Fruit fly (Drosophila melanogaster) whole organism, embryonic: ENCODE results near the gene Ldaf1.

Experiments
- CG10366 ChIP-seq: fragments of 200-800 bp; sonication (Bioruptor generic); IDR thresholded peaks from 2 replicates; pipeline ENCODE4 v1.3.6; 2022; ENCODE audit warnings: missing biosample characterization, missing genetic modification characterization
- CG10462 ChIP-seq: fragments of 200-800 bp; sonication (Bioruptor generic); optimal IDR thresholded peaks from 2 replicates; lab custom pipeline; 2016; ENCODE audit warnings: missing biosample characterization, missing genetic modification characterization
- CG11398 ChIP-seq: fragments of 200-800 bp; sonication (Bioruptor generic); optimal IDR thresholded peaks from 2 replicates; lab custom pipeline; 2016; ENCODE audit warnings: missing biosample characterization, missing genetic modification characterization
- CG11456 ChIP-seq: fragments of 200-800 bp; sonication (Bioruptor generic); IDR thresholded peaks from 3 replicates; pipeline ENCODE4 v1.3.6; 2022; ENCODE audit warnings: missing biosample characterization, missing genetic modification characterization
- CG11696 ChIP-seq: fragments of 200-800 bp; sonication (Bioruptor generic); IDR thresholded peaks from 2 replicates; pipeline ENCODE4 v1.3.6; 2022; ENCODE audit warnings: missing biosample characterization, missing genetic modification characterization
- CG12659 ChIP-seq: fragments of 200-800 bp; sonication (Bioruptor generic); optimal IDR thresholded peaks from 3 replicates; lab custom pipeline; 2017; ENCODE audit warnings: mild to moderate bottlenecking, missing biosample characterization, missing genetic modification reagents, missing genetic modification characterization
- CG13775 ChIP-seq: fragments of 200-800 bp; sonication (Bioruptor generic); optimal IDR thresholded peaks from 3 replicates; lab custom pipeline; 2017; ENCODE audit warnings: missing biosample characterization, mild to moderate bottlenecking, missing genetic modification characterization
- CG15601 ChIP-seq: fragments of 200-800 bp; sonication (Bioruptor generic); optimal IDR thresholded peaks from 3 replicates; lab custom pipeline; 2019; ENCODE audit warnings: missing biosample characterization, mild to moderate bottlenecking, missing genetic modification characterization, moderate library complexity
- CG16863 ChIP-seq: fragments of 200-800 bp; sonication (Bioruptor generic); optimal IDR thresholded peaks from 3 replicates; lab custom pipeline; 2016; ENCODE audit warnings: missing biosample characterization, missing genetic modification characterization
- CG18262 ChIP-seq: fragments of 200-800 bp; optimal IDR thresholded peaks from 3 replicates; lab custom pipeline; 2019; ENCODE audit warnings: missing biosample characterization, mild to moderate bottlenecking, missing genetic modification characterization, moderate library complexity
- CG18476 ChIP-seq: fragments of 200-800 bp; sonication (Bioruptor generic); optimal IDR thresholded peaks from 2 replicates; lab custom pipeline; 2016; ENCODE audit warnings: missing biosample characterization, mild to moderate bottlenecking, missing genetic modification characterization
- CG30431 ChIP-seq: fragments of 200-800 bp; sonication (Bioruptor generic); optimal IDR thresholded peaks from 2 replicates; lab custom pipeline; 2017; ENCODE audit warnings: missing biosample characterization, missing genetic modification characterization
- CG4854 ChIP-seq: fragments of 200-800 bp; sonication (Bioruptor generic); optimal IDR thresholded peaks from 2 replicates; lab custom pipeline; 2016; ENCODE audit warnings: missing biosample characterization, missing genetic modification characterization, inconsistent platforms
- CG6272 ChIP-seq: fragments of 200-800 bp; sonication (Bioruptor generic); IDR thresholded peaks from 2 replicates; pipeline ENCODE4 v1.3.6; 2022; ENCODE audit warnings: missing biosample characterization, missing genetic modification characterization
- CG6683 ChIP-seq: fragments of 200-800 bp; sonication (Bioruptor generic); optimal IDR thresholded peaks from 2 replicates; lab custom pipeline; 2017; ENCODE audit warnings: missing biosample characterization, mild to moderate bottlenecking, missing genetic modification characterization, missing genetic modification reagents
- CG7928 ChIP-seq: fragments of 200-800 bp; sonication (Bioruptor generic); optimal IDR thresholded peaks from 2 replicates; lab custom pipeline; 2017; ENCODE audit warnings: missing biosample characterization, mild to moderate bottlenecking, missing genetic modification characterization
- D ChIP-seq, 2 experiments: fragments of 200-800 bp in 1 of 2; fragments of >200 bp in 1 of 2; sonication (Bioruptor generic) in 1 of 2; optimal IDR thresholded peaks; 2 replicates in 1 of 2; 3 replicates in 1 of 2; lab custom pipeline; 2017; ENCODE audit warnings: mild to moderate bottlenecking in 1 of 2, missing biosample characterization in 1 of 2, missing genetic modification characterization in 1 of 2, missing genetic modification reagents in 1 of 2
- Dref ChIP-seq: fragments of 200-800 bp; sonication (Bioruptor generic); IDR thresholded peaks from 2 replicates; pipeline ENCODE4 v1.3.6; 2022; ENCODE audit warnings: missing biosample characterization, missing genetic modification characterization
- Drgx ChIP-seq: fragments of 200-800 bp; sonication (Bioruptor generic); IDR thresholded peaks from 2 replicates; pipeline ENCODE4 v1.3.6; 2022; ENCODE audit warnings: missing biosample characterization, missing genetic modification characterization
- E2f1 ChIP-seq: fragments of 200-800 bp; sonication (Bioruptor generic); IDR thresholded peaks from 2 replicates; pipeline ENCODE4 v1.3.6; 2022; ENCODE audit warnings: missing biosample characterization, missing genetic modification characterization
- E2f2 ChIP-seq: fragments of 200-800 bp; sonication (Bioruptor generic); IDR thresholded peaks from 2 replicates; pipeline ENCODE4 v1.3.6; 2022; ENCODE audit warnings: missing biosample characterization, missing genetic modification characterization
- Elba2 ChIP-seq: fragments of 200-800 bp; sonication (Bioruptor generic); optimal IDR thresholded peaks from 3 replicates; lab custom pipeline; 2016; ENCODE audit warnings: missing biosample characterization, missing genetic modification characterization
- H2.0 ChIP-seq: fragments of 200-800 bp; sonication (Bioruptor generic); IDR thresholded peaks from 2 replicates; pipeline ENCODE4 v1.3.6; 2022; ENCODE audit warnings: missing biosample characterization, missing genetic modification characterization
- HLH3B ChIP-seq: fragments of 200-800 bp; sonication (Bioruptor generic); IDR thresholded peaks from 2 replicates; pipeline ENCODE4 v1.3.6; 2022; ENCODE audit warnings: missing biosample characterization, missing genetic modification characterization
- Lhr ChIP-seq: fragments of 200-800 bp; sonication (Bioruptor generic); optimal IDR thresholded peaks from 3 replicates; lab custom pipeline; 2017; ENCODE audit warnings: mild to moderate bottlenecking, missing biosample characterization, missing genetic modification reagents, missing genetic modification characterization
- NC2β ChIP-seq: fragments of 200-800 bp; sonication (Bioruptor generic); optimal IDR thresholded peaks from 2 replicates; lab custom pipeline; 2016; ENCODE audit warnings: missing biosample characterization, missing genetic modification characterization
- Nf-YC ChIP-seq: fragments of 200-800 bp; optimal IDR thresholded peaks from 3 replicates; lab custom pipeline; 2019; ENCODE audit warnings: missing biosample characterization, mild to moderate bottlenecking, missing genetic modification characterization, moderate library complexity
- Rfx ChIP-seq: fragments of 200-800 bp; sonication (Bioruptor generic); IDR thresholded peaks from 2 replicates; pipeline ENCODE4 v1.3.6; 2022; ENCODE audit warnings: missing biosample characterization, missing genetic modification characterization
- Tbp ChIP-seq: fragments of >200 bp; optimal IDR thresholded peaks from 2 replicates; lab custom pipeline; 2018; ENCODE audit warnings: missing biosample characterization, missing genetic modification characterization
- Xbp1 ChIP-seq: fragments of 200-800 bp; sonication (Bioruptor generic); optimal IDR thresholded peaks from 3 replicates; lab custom pipeline; 2016; ENCODE audit warnings: missing biosample characterization, mild to moderate bottlenecking, missing genetic modification characterization
- ara ChIP-seq: fragments of 200-800 bp; sonication (Bioruptor generic); IDR thresholded peaks from 2 replicates; pipeline ENCODE4 v1.3.6; 2022; ENCODE audit warnings: missing biosample characterization, missing genetic modification characterization
- bcd ChIP-seq: fragments of 200-800 bp; sonication (Bioruptor generic); optimal IDR thresholded peaks from 2 replicates; lab custom pipeline; 2017; ENCODE audit warnings: missing biosample characterization, mild to moderate bottlenecking, missing genetic modification characterization
- bigmax ChIP-seq: fragments of 200-800 bp; sonication (Bioruptor generic); optimal IDR thresholded peaks from 2 replicates; lab custom pipeline; 2018; ENCODE audit warnings: missing biosample characterization, mild to moderate bottlenecking, missing genetic modification characterization
- btn ChIP-seq: fragments of 200-800 bp; sonication (Bioruptor generic); optimal IDR thresholded peaks from 2 replicates; lab custom pipeline; 2016; ENCODE audit warnings: missing biosample characterization, missing genetic modification characterization
- chm ChIP-seq: fragments of 200-800 bp; sonication (Bioruptor generic); IDR thresholded peaks from 2 replicates; pipeline ENCODE4 v1.3.6; 2022; ENCODE audit warnings: missing biosample characterization, missing genetic modification characterization
- ci ChIP-seq: fragments of 200-800 bp; sonication (Bioruptor generic); IDR thresholded peaks from 3 replicates; pipeline ENCODE4 v1.3.6; 2022; ENCODE audit warnings: missing biosample characterization, missing genetic modification characterization
- corto ChIP-seq: fragments of 200-800 bp; sonication (Bioruptor generic); optimal IDR thresholded peaks from 2 replicates; lab custom pipeline; 2016; ENCODE audit warnings: missing biosample characterization, mild to moderate bottlenecking, missing genetic modification characterization, moderate library complexity
- dimm ChIP-seq: fragments of 200-800 bp; sonication (Bioruptor generic); IDR thresholded peaks from 2 replicates; pipeline ENCODE4 v1.3.6; 2022; ENCODE audit warnings: missing biosample characterization, missing genetic modification characterization
- disco-r ChIP-seq: fragments of 200-800 bp; sonication (Bioruptor generic); optimal IDR thresholded peaks from 2 replicates; lab custom pipeline; 2016; ENCODE audit warnings: missing biosample characterization, missing genetic modification characterization
- dmrt11E ChIP-seq: fragments of 200-800 bp; sonication (Bioruptor generic); optimal IDR thresholded peaks from 3 replicates; lab custom pipeline; 2018; ENCODE audit warnings: missing biosample characterization, mild to moderate bottlenecking, missing genetic modification characterization, moderate library complexity
- ems ChIP-seq: fragments of 200-800 bp; sonication (Bioruptor generic); optimal IDR thresholded peaks from 3 replicates; lab custom pipeline; 2016; ENCODE audit warnings: missing biosample characterization, missing genetic modification characterization
- gcm ChIP-seq: fragments of 200-800 bp; sonication (Bioruptor generic); optimal IDR thresholded peaks from 2 replicates; lab custom pipeline; 2019; ENCODE audit warnings: missing biosample characterization, mild to moderate bottlenecking, missing genetic modification characterization, moderate library complexity
- hb ChIP-seq: fragments of 200-800 bp; sonication (Bioruptor generic); IDR thresholded peaks from 3 replicates; pipeline ENCODE4 v1.3.6; 2022; ENCODE audit warnings: missing biosample characterization, missing genetic modification characterization; ENCODE audit not compliant: partially characterized antibody
- ken ChIP-seq: fragments of 200-800 bp; sonication (Bioruptor generic); IDR thresholded peaks from 3 replicates; pipeline ENCODE4 v1.3.6; 2022; ENCODE audit warnings: missing biosample characterization, missing genetic modification characterization
- knrl ChIP-seq: fragments of 200-800 bp; sonication (Bioruptor generic); IDR thresholded peaks from 3 replicates; pipeline ENCODE4 v1.3.6; 2022; ENCODE audit warnings: missing biosample characterization, missing genetic modification characterization; ENCODE audit not compliant: partially characterized antibody
- lmd ChIP-seq: fragments of 200-800 bp; sonication (Bioruptor generic); IDR thresholded peaks from 2 replicates; pipeline ENCODE4 v1.3.6; 2022; ENCODE audit warnings: missing biosample characterization, missing genetic modification characterization
- pum ChIP-seq: fragments of 200-800 bp; sonication (Bioruptor generic); optimal IDR thresholded peaks from 2 replicates; lab custom pipeline; 2016; ENCODE audit warnings: missing biosample characterization, missing genetic modification characterization
- vfl ChIP-seq: fragments of 200-800 bp; sonication (Bioruptor generic); optimal IDR thresholded peaks from 2 replicates; lab custom pipeline; 2016; ENCODE audit warnings: missing biosample characterization, missing genetic modification characterization
- vvl ChIP-seq: fragments of 200-800 bp; sonication (Bioruptor generic); IDR thresholded peaks from 2 replicates; pipeline ENCODE4 v1.3.6; 2022; ENCODE audit warnings: missing biosample characterization, missing genetic modification characterization
- wor ChIP-seq: fragments of 200-800 bp; sonication (Bioruptor generic); IDR thresholded peaks from 2 replicates; pipeline ENCODE4 v1.3.6; 2022; ENCODE audit warnings: missing biosample characterization, missing genetic modification characterization
- zfh1 ChIP-seq: fragments of 200-800 bp; sonication (Bioruptor generic); IDR thresholded peaks from 3 replicates; pipeline ENCODE4 v1.3.6; 2022; ENCODE audit warnings: missing biosample characterization, missing genetic modification characterization

Ldaf1 gene

DNA sequence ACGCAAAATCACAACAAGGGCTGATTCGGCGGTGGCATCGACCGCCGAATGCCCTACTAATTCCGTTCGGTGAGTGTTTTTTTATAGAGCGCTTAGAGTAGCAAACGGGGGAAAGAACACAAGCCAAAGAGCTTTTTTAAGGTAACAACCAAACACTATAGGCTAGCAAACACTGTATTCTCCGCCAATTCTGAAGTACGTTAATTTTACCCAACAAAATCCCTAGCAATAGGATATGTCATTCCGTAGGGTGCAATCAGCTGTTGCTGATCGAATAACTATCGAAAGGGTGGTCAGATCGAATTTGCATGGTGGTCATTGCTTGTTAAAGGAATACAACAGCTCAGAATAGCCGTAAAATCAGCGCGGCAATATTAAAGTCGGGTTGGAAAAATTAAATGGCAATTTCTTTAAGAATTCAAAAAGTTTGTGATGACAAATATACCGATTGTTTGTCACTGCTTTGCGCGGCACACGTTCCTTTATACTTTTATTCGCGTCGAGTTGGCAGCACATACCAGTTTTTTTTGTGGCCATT is 6.1 kb upstream of the Ldaf1 start, which contains the start of gene mip130 (continued):
- no peak for TF ChIP-seq vfl
- TF ChIP-seq gcm = peak; percentile 22
- TF ChIP-seq CG11398 = no peak
- TF ChIP-seq corto (GFP tag; lab: Kevin White, UChicago) = no peak
- TF ChIP-seq NC2β = no peak
- no peak for TF ChIP-seq CG15601 (tag; lab: Kevin White, UChicago)
- no peak for TF ChIP-seq wor (GFP tag; lab: Robert Waterston, UW)
- TF ChIP-seq vvl = peak; percentile 19
- peak; percentile 48; the same call in 1 of the 2 replicates for TF ChIP-seq Drgx
- TF ChIP-seq CG12659 (GFP tag; lab: Kevin White, UChicago) = peak; percentile 69
- no peak for TF ChIP-seq CG6683 (GFP tag; lab: Kevin White, UChicago)
- peak; percentile 25 for TF ChIP-seq Xbp1 (GFP tag; lab: Kevin White, UChicago)
- no peak for TF ChIP-seq CG11696
- TF ChIP-seq ci = no peak
- peak; percentile 38 for TF ChIP-seq Rfx (GFP tag; lab: Robert Waterston, UW)
- no peak for TF ChIP-seq Tbp (GFP tag; lab: Kevin White, UChicago)
- no peak for TF ChIP-seq CG30431 (GFP tag; lab: Kevin White, UChicago)
- no peak for TF ChIP-seq CG4854
- no peak for TF ChIP-seq ken (GFP tag; lab: Robert Waterston, UW)
- TF ChIP-seq btn (GFP tag; lab: Kevin White, UChicago) = peak; percentile 17
- TF ChIP-seq CG11456 = peak; percentile 54; the same call in 1 of the 3 replicates
- TF ChIP-seq Nf-YC (tag; lab: Kevin White, UChicago) = peak; percentile 47
- no peak for TF ChIP-seq disco-r (GFP tag; lab: Kevin White, UChicago)
- 0 out of 3 replicates have a peak, but pooled peaks have one; percentile 37 for TF ChIP-seq zfh1 (GFP tag; lab: Robert Waterston, UW)
- TF ChIP-seq pum (GFP tag; lab: Kevin White, UChicago) = no peak
- TF ChIP-seq ara (GFP tag; lab: Robert Waterston, UW) = no peak
- TF ChIP-seq E2f1 = peak; percentile 40; the same call in 1 of the 2 replicates
- peak; percentile 31 for TF ChIP-seq CG13775 (GFP tag; lab: Kevin White, UChicago)
- peak; percentile 25 for TF ChIP-seq ems
- peak; percentile 45; the same call in 1 of the 2 replicates for TF ChIP-seq lmd
- TF ChIP-seq hb (GFP tag; lab: Robert Waterston, UW) = 0 out of 3 replicates have a peak, but pooled peaks have one; percentile 50
- TF ChIP-seq bigmax (GFP tag; lab: Kevin White, UChicago) = no peak
- TF ChIP-seq CG7928 (GFP tag; lab: Kevin White, UChicago) = no peak
- TF ChIP-seq bcd = peak; percentile 50
- peak; percentile 12 for TF ChIP-seq CG18476
- peak; percentile 34 for TF ChIP-seq dmrt11E (tag; lab: Kevin White, UChicago)
- no peak for TF ChIP-seq dimm (GFP tag; lab: Robert Waterston, UW)
- no peak; the same call in 1 of the 2 replicates for TF ChIP-seq CG10366
- peak; percentile 55 for TF ChIP-seq CG18262 (tag; lab: Kevin White, UChicago)
- peak; percentile 74; the same call in 2 of the 3 replicates for TF ChIP-seq knrl (GFP tag; lab: Robert Waterston, UW)
- no peak for TF ChIP-seq CG16863
- no peak for TF ChIP-seq Lhr
- no peak for TF ChIP-seq Elba2 (GFP tag; lab: Kevin White, UChicago)
- TF ChIP-seq H2.0 = no peak
- no peak for TF ChIP-seq D (optimal IDR thresholded peaks at IDR 0.05; lab: Kevin White, UChicago)
- no peak for TF ChIP-seq D (GFP tag; optimal IDR thresholded peaks at IDR 0.05; lab: Kevin White, UChicago)
- no peak for TF ChIP-seq CG10462 (GFP tag; lab: Kevin White, UChicago)
- TF ChIP-seq chm (GFP tag; lab: Robert Waterston, UW) = no peak
- no peak for TF ChIP-seq CG6272
- peak; percentile 47; the same call in 1 of the 2 replicates for TF ChIP-seq E2f2 (GFP tag; lab: Robert Waterston, UW)
- TF ChIP-seq HLH3B (GFP tag; lab: Robert Waterston, UW) = peak; percentile 50; the same call in 1 of the 2 replicates
- peak; percentile 52 for TF ChIP-seq Dref (GFP tag; lab: Robert Waterston, UW)
